Fruit fly (Drosophila melanogaster) whole organism: ENCODE data around the gene CG15549.
A peak's percentile ranks its signal among the peaks of the same experiment; 100 is the strongest.

Experiments used
- CG8478 ChIP-seq: fragments of >200 bp; optimal IDR thresholded peaks from 2 replicates; lab custom pipeline; 2018; ENCODE audit warnings: inconsistent platforms
- Dll ChIP-seq: fragments of >200 bp; optimal IDR thresholded peaks from 2 replicates; lab custom pipeline; 2017
- EcR ChIP-seq, 2 experiments: fragments of >200 bp; optimal IDR thresholded peaks; 2 replicates each; lab custom pipeline; 2017; ENCODE audit warnings: missing biosample characterization in 2 of 2, missing genetic modification characterization in 2 of 2, missing genetic modification reagents in 2 of 2
- pan ChIP-seq: fragments of >200 bp; optimal IDR thresholded peaks from 2 replicates; lab custom pipeline; 2017
- psq ChIP-seq: fragments of >200 bp; optimal IDR thresholded peaks from 2 replicates; lab custom pipeline; 2017
- usp ChIP-seq: fragments of >200 bp; optimal IDR thresholded peaks from 2 replicates; lab custom pipeline; 2017; ENCODE audit warnings: missing biosample characterization, missing genetic modification characterization, mixed read lengths

Gene CG15549

dm6 chr3R:30922414-30922813 lies 13.9 kb downstream of the CG15549 start:
- no peak for TF ChIP-seq usp
- TF ChIP-seq CG8478 (lab: Kevin White, UChicago), result no peak
- no peak for TF ChIP-seq pan (lab: Kevin White, UChicago)
- TF ChIP-seq psq, result no peak
- no peak for TF ChIP-seq Dll (lab: Kevin White, UChicago)
- no peak for TF ChIP-seq EcR (GFP tag; optimal IDR thresholded peaks at IDR 0.05; lab: Kevin White, UChicago)

DNA sequence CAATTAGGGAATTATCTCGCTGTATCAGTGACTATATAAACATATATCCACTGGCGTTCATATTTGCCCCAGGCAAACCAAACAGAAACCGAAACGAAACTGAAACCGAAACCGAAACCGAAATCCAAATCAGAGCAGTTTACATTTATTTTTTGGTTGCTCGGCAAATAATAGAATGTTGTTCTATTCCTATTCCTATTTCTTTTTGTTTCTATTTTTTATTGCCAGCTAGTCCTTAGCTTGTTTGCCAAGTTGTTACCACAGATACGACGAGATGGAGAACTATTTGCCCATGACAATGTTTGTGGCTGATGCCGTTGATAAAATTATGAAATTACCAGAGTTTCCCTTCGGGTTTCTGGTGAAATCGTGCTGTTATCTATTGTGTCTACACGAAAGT lies 17.4 kb downstream of the CG15549 start:
- TF ChIP-seq psq, result no peak
- TF ChIP-seq pan (lab: Kevin White, UChicago), result no peak
- no peak for TF ChIP-seq CG8478 (lab: Kevin White, UChicago)
- no peak for TF ChIP-seq usp
- no peak for TF ChIP-seq EcR (GFP tag; optimal IDR thresholded peaks at IDR 0.05; lab: Kevin White, UChicago)
- no peak for TF ChIP-seq Dll (lab: Kevin White, UChicago)

DNA sequence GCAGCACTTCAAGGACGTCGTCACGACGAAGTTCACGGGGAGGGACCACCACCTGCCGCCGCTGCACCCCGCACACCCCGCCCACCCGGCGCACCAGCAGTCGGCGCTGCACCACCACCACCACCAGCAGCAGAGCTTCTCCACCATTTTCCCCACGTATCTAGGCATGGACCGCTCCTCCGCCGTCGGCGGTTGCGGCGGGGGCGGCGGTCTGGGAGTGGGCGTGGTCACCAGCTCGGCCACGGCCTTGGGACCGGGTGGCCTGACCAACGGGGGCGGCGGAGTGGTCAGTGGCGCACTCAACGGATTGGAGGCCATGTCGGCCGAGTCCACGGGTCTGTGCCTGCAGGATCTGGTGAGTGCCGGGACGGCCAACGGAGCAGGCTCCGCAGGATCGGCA lies 20.3 kb downstream of the CG15549 start:
- TF ChIP-seq pan (lab: Kevin White, UChicago) (no peak), EcR (GFP tag; optimal IDR thresholded peaks at IDR 0.05; lab: Kevin White, UChicago) (no peak), psq (no peak), Dll (lab: Kevin White, UChicago) (no peak), usp (no peak), CG8478 (lab: Kevin White, UChicago) (no peak)

DNA sequence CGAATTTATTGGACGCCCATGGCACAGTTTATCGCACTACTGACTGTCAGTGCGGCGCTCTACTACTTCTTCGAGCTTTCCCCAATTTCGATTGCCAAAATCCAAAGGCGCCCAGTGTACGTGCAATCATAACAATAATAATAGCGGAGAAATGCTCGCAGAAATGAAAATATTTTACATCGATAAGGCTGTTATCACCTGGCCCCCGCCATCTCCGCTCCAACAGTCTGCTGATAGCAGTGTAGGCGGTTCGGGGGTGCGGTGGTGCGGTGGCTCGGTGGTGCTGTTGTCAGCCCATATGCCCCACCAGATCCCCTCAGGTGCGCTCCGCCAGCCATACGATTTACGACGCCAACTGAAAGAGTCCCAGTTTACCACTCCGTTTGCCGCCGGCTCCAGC lies 21.1 kb downstream of the CG15549 start:
- TF ChIP-seq pan (lab: Kevin White, UChicago) (no peak), EcR (GFP tag; optimal IDR thresholded peaks at IDR 0.05; lab: Kevin White, UChicago) (no peak), Dll (lab: Kevin White, UChicago) (no peak)

DNA sequence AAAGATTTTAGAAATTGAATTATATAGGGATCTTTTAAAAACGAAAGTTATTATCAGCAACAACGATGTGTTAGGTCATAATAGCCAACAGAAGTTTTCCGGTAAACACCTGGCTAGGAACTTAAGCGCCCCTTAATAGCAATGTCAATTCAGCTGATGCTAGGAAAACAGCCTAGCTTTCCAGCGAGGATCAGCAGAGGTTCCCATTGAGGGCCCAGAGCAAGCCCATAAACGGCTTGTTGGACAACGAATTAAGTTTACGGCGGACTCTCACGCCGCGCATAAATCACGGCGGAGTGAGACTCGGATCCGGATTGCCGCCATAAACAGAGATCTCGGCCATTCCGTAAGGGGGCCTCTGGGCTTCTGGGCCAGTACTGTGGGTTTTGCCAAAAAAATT lies 22.6 kb downstream of the CG15549 start:
- TF ChIP-seq CG8478 (lab: Kevin White, UChicago) (no peak), Dll (lab: Kevin White, UChicago) (no peak), EcR (GFP tag; optimal IDR thresholded peaks at IDR 0.05; lab: Kevin White, UChicago) (no peak), pan (lab: Kevin White, UChicago) (no peak), usp (no peak), psq (no peak)

- peak; percentile 94 for TF ChIP-seq CG8478 (lab: Kevin White, UChicago)
- TF ChIP-seq psq, result no peak
- peak; percentile 65 for TF ChIP-seq Dll (lab: Kevin White, UChicago)
These were observed 23.9 kb downstream of the CG15549 start, which contains the start of gene Ptx1 for dm6 chr3R:30912402-30912801. TSS of gene Ptx1 (plus strand) at chr3R:30912754.

DNA sequence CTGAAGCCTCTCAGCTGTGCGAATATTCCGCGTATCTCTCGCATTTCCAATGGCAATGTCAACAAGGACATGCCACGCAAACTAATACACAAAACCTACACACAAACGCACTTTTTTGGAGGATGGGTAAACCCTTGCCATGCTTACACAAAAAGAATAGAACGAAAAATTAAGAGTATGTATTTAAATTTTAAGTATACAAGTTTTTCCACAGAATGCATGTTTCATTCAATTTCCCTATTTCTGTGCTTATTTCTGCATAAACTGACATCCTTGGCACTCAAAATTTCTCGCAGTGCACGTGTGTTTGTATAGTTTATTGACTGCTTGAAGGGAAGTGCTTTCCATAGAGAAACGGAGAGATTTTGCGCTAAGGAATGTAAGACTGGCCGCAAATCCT lies 26.5 kb downstream of the CG15549 start:
- TF ChIP-seq usp, result no peak

- TF ChIP-seq pan (lab: Kevin White, UChicago), result no peak
- no peak for TF ChIP-seq Dll (lab: Kevin White, UChicago)
- TF ChIP-seq psq, result no peak
- no peak for TF ChIP-seq EcR (GFP tag; optimal IDR thresholded peaks at IDR 0.05; lab: Kevin White, UChicago)
- no peak for TF ChIP-seq usp
- TF ChIP-seq CG8478 (lab: Kevin White, UChicago), result no peak
These were observed 27.3 kb downstream of the CG15549 start for dm6 chr3R:30909032-30909431.

dm6 chr3R:30903994-30904393 lies 32.3 kb downstream of the CG15549 start:
- TF ChIP-seq usp (no peak), Dll (lab: Kevin White, UChicago) (no peak), CG8478 (lab: Kevin White, UChicago) (no peak), EcR (GFP tag; optimal IDR thresholded peaks at IDR 0.05; lab: Kevin White, UChicago) (no peak), psq (no peak), pan (lab: Kevin White, UChicago) (no peak)

DNA sequence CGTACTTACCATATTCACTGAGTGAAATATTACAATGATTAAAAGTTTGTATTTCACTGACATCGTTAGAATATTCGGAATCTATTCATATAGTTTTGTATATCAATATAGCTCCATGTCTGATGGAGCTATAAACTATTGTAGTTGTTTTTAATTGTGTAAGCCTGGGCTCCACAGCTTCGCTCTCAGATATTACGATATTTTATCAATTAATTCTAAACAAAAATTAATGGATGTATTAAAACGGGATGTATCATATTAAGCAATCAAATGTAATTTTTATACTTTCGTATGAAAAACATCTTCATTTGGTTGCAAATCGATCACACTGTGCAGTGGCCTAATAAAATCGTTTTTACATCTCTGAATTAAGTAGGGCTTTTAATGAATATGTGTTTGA lies 34.2 kb downstream of the CG15549 start, which contains the start of gene CG33483:
CG33483 (minus strand) TSS at position 101 of the 400 bp plus-strand sequence.
- TF ChIP-seq CG8478 (lab: Kevin White, UChicago) (no peak), psq (no peak), pan (lab: Kevin White, UChicago) (no peak), usp (no peak), EcR (GFP tag; optimal IDR thresholded peaks at IDR 0.05; lab: Kevin White, UChicago) (no peak), Dll (lab: Kevin White, UChicago) (no peak)

DNA sequence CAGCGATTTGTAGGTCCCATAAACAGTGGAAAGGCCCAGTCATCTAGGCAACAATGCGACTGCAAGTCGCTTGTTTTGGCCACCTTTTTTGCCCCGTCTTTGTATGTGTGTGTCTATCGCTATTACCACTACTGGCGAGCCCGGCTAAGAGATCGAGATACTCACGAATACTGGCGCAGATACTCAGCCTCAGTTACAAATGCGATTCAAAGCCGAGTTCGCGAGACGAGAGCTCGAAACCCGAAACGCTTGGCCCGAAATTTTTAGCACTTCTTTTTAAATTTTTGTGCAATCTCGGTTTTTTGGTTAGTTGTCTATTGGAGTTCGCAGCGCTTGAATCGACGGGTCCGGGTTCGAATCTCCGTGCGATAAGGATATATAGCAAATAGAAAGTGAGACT lies 42.6 kb downstream of the CG15549 start, which contains the start of gene Cyp4c3:
Cyp4c3 (plus strand) TSS at position 301 of the 400 bp plus-strand sequence.
- TF ChIP-seq CG8478 (lab: Kevin White, UChicago) (no peak), EcR (GFP tag; optimal IDR thresholded peaks at IDR 0.05; lab: Kevin White, UChicago) (no peak), psq (no peak), pan (lab: Kevin White, UChicago) (no peak), Dll (lab: Kevin White, UChicago) (no peak)

DNA sequence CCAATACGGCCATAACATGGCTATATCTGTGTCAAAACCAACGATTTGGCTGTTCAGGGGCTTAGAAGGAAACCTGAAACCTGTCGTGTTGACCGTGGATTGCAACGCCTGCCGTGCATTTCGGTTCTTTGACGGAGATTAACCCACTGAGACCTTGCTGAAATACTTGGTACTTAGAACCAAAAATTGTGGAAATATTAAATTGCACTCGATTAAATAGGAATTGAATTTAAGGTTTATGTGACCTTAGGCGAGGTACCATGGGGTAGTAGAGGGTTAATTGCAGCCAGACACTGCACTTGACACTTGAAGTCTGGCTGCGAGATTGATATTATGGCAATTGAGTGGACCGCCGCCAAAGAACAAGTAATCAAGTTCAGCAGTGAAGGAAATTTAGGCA lies 46.3 kb downstream of the CG15549 start:
- no peak for TF ChIP-seq usp
- no peak for TF ChIP-seq CG8478 (lab: Kevin White, UChicago)
- TF ChIP-seq psq, result no peak

- no peak for TF ChIP-seq psq
These were observed 47.6 kb downstream of the CG15549 start, which contains the start of gene Sap-r for dm6 chr3R:30888550-30889259. TSS of gene Sap-r (minus strand) at chr3R:30889062.
